Worm (Caenorhabditis elegans): ENCODE results near the gene F57C2.5.

DNA sequence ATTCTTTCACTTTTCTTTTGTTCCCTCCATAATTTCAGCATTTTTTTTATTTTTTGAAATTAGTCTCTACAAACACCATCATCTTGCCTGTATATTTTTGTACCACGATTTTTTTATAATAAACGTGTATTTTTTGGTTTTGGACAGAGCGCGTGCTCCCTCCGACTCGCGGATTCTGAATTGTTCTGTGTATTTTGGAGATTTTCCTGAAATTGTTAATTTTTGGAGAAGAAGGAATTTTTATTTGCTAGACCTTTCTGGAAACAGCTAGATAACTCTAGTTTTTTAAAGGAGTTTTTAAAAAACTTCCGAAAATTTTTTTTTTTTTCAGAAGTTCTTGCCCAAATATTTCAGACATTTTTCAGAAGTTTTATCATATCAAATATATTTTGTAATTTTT, 48.4 kb upstream of the F57C2.5 start, which contains the start of gene C01G12.13:
- TF ChIP-seq lsy-2 (tag; optimal IDR thresholded peaks at IDR 0.05) (no peak), pha-4 (tag; optimal IDR thresholded peaks at IDR 0.05) (no peak)
